Fruit fly (Drosophila melanogaster) whole organism, prepupa: Measurements from ENCODE around the gene Pdp1.

Source experiments
- Blimp-1 ChIP-seq: fragments of 200-800 bp; sonication (Bioruptor generic); optimal IDR thresholded peaks from 3 replicates; lab custom pipeline; 2017; ENCODE audit warnings: missing biosample characterization, missing genetic modification characterization, mild to moderate bottlenecking, moderate library complexity, missing genetic modification reagents
- CG10631 ChIP-seq: fragments of 200-800 bp; sonication (Bioruptor generic); optimal IDR thresholded peaks from 2 replicates; lab custom pipeline; 2016; ENCODE audit warnings: missing biosample characterization, missing genetic modification characterization
- CG10669 ChIP-seq: fragments of 200-800 bp; sonication (Bioruptor generic); optimal IDR thresholded peaks from 3 replicates; lab custom pipeline; 2018; ENCODE audit warnings: missing biosample characterization, mild to moderate bottlenecking, missing genetic modification characterization, moderate library complexity
- CG11294 ChIP-seq: fragments of 200-800 bp; sonication (Bioruptor generic); IDR thresholded peaks from 2 replicates; pipeline ENCODE4 v1.3.6; 2022; ENCODE audit warnings: missing biosample characterization, missing genetic modification characterization
- CG11762 ChIP-seq: fragments of 200-800 bp; sonication (Bioruptor generic); optimal IDR thresholded peaks from 3 replicates; lab custom pipeline; 2016; ENCODE audit warnings: missing biosample characterization, missing genetic modification characterization; ENCODE audit not compliant: insufficient read depth
- CG15336 ChIP-seq: fragments of 200-800 bp; sonication (Bioruptor generic); IDR thresholded peaks from 2 replicates; pipeline ENCODE4 v1.3.6; 2022; ENCODE audit warnings: missing biosample characterization, missing genetic modification characterization
- CG16779 ChIP-seq: fragments of 200-800 bp; sonication (Bioruptor generic); optimal IDR thresholded peaks from 3 replicates; lab custom pipeline; 2017; ENCODE audit warnings: missing biosample characterization, mild to moderate bottlenecking, missing genetic modification characterization
- CG6163 ChIP-seq: fragments of 200-800 bp; sonication (Bioruptor generic); IDR thresholded peaks from 3 replicates; pipeline ENCODE4 v1.3.6; 2022; ENCODE audit warnings: missing biosample characterization, missing genetic modification characterization
- CG6276 ChIP-seq: fragments of 200-800 bp; sonication (Bioruptor generic); optimal IDR thresholded peaks from 2 replicates; lab custom pipeline; 2017; ENCODE audit warnings: missing biosample characterization, mild to moderate bottlenecking, missing genetic modification characterization
- CG6792 ChIP-seq: fragments of 200-800 bp; sonication (Bioruptor generic); optimal IDR thresholded peaks from 3 replicates; lab custom pipeline; 2016; ENCODE audit warnings: missing biosample characterization, missing genetic modification characterization
- CG6854 ChIP-seq: fragments of 200-800 bp; sonication (Bioruptor generic); optimal IDR thresholded peaks from 2 replicates; lab custom pipeline; 2017; ENCODE audit warnings: missing biosample characterization, mild to moderate bottlenecking, missing genetic modification characterization
- CG8119 ChIP-seq: fragments of 200-800 bp; sonication (Bioruptor generic); IDR thresholded peaks from 3 replicates; pipeline ENCODE4 v1.3.6; 2022; ENCODE audit warnings: missing biosample characterization, missing genetic modification characterization
- CG8319 ChIP-seq: fragments of 200-800 bp; sonication (Bioruptor generic); optimal IDR thresholded peaks from 3 replicates; lab custom pipeline; 2016; ENCODE audit warnings: missing biosample characterization, missing genetic modification characterization
- Eip75B ChIP-seq: fragments of 200-800 bp; sonication (Bioruptor generic); optimal IDR thresholded peaks from 3 replicates; lab custom pipeline; 2016; ENCODE audit warnings: missing biosample characterization, missing genetic modification characterization
- Eip78C ChIP-seq: fragments of 200-800 bp; sonication (Bioruptor generic); peaks from one replicate; lab custom pipeline; 2016; ENCODE audit warnings: missing biosample characterization, missing genetic modification characterization
- Eip93F ChIP-seq: fragments of 200-800 bp; sonication (Bioruptor generic); optimal IDR thresholded peaks from 2 replicates; lab custom pipeline; 2016; ENCODE audit warnings: missing biosample characterization, mild to moderate bottlenecking, missing genetic modification characterization
- Gug ChIP-seq: fragments of 200-800 bp; sonication (Bioruptor generic); IDR thresholded peaks from 2 replicates; pipeline ENCODE4 v1.3.6; 2022; ENCODE audit warnings: missing biosample characterization, missing genetic modification characterization
- Hr39 ChIP-seq: fragments of 200-800 bp; sonication (Bioruptor generic); optimal IDR thresholded peaks from 2 replicates; lab custom pipeline; 2016; ENCODE audit warnings: missing biosample characterization, missing genetic modification characterization
- Hr4 ChIP-seq: fragments of 200-800 bp; sonication (Bioruptor generic); optimal IDR thresholded peaks from 3 replicates; lab custom pipeline; 2016; ENCODE audit warnings: missing biosample characterization, missing genetic modification characterization
- Lpt ChIP-seq: fragments of 200-800 bp; sonication (Bioruptor generic); optimal IDR thresholded peaks from 3 replicates; lab custom pipeline; 2016; ENCODE audit warnings: missing biosample characterization, missing genetic modification characterization
- OdsH ChIP-seq: fragments of 200-800 bp; sonication (Bioruptor generic); optimal IDR thresholded peaks from 3 replicates; lab custom pipeline; 2016; ENCODE audit warnings: missing biosample characterization, missing genetic modification characterization
- Smox ChIP-seq: fragments of 200-800 bp; sonication (Bioruptor generic); optimal IDR thresholded peaks from 3 replicates; lab custom pipeline; 2016; ENCODE audit warnings: missing biosample characterization, missing genetic modification characterization
- Sox102F ChIP-seq: fragments of 200-800 bp; sonication (Bioruptor generic); optimal IDR thresholded peaks from 2 replicates; lab custom pipeline; 2016; ENCODE audit warnings: missing biosample characterization, mild to moderate bottlenecking, missing genetic modification characterization
- achi ChIP-seq: fragments of 200-800 bp; sonication (Bioruptor generic); optimal IDR thresholded peaks from 3 replicates; lab custom pipeline; 2016; ENCODE audit warnings: missing biosample characterization, missing genetic modification characterization
- acj6 ChIP-seq: fragments of 200-800 bp; sonication (Bioruptor generic); optimal IDR thresholded peaks from 3 replicates; lab custom pipeline; 2016; ENCODE audit warnings: missing biosample characterization, missing genetic modification characterization
- esn ChIP-seq: fragments of 200-800 bp; sonication (Bioruptor generic); optimal IDR thresholded peaks from 2 replicates; lab custom pipeline; 2016; ENCODE audit warnings: missing biosample characterization, mild to moderate bottlenecking, missing genetic modification characterization, moderate library complexity
- fd59A ChIP-seq: fragments of 200-800 bp; sonication (Bioruptor generic); optimal IDR thresholded peaks from 2 replicates; lab custom pipeline; 2017; ENCODE audit warnings: missing biosample characterization, mild to moderate bottlenecking, missing genetic modification characterization, missing genetic modification reagents
- fkh ChIP-seq: fragments of 200-800 bp; sonication (Bioruptor generic); optimal IDR thresholded peaks from 3 replicates; lab custom pipeline; 2017; ENCODE audit warnings: missing biosample characterization, mild to moderate bottlenecking, missing genetic modification characterization, moderate library complexity
- salr ChIP-seq, 2 experiments: fragments of 200-800 bp; sonication (Bioruptor generic); optimal IDR thresholded peaks; 3 replicates each; lab custom pipeline; 2016 to 2018; ENCODE audit warnings: missing biosample characterization in 2 of 2, missing genetic modification characterization in 2 of 2, mild to moderate bottlenecking in 1 of 2
- vri ChIP-seq: fragments of 200-800 bp; sonication (Bioruptor generic); optimal IDR thresholded peaks from 3 replicates; lab custom pipeline; 2016; ENCODE audit warnings: missing biosample characterization, mild to moderate bottlenecking, missing genetic modification characterization

The Pdp1 gene

DNA sequence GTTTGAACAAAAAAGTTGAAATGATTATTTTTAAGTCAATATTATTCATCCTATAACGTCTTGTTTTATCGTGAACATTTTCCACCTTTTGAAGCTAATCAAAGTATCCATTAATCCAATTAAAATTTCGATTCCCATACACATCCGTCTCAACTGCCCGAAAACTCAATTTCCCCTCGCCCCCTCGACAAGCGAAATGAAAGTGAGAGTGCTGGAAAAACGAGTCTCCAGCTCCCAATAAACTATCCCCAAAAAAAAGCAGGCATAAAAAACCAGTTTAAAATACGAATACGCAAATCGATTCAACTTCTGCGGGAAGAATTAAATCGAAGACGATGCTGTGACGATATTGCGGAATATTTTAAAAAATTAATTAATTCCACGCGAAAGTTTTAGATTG is 46.0 kb downstream of the Pdp1 start:
- peak; percentile 68 for TF ChIP-seq Blimp-1 (GFP tag; lab: Kevin White, UChicago)
- no peak for TF ChIP-seq CG11762 (GFP tag; lab: Kevin White, UChicago)

DNA sequence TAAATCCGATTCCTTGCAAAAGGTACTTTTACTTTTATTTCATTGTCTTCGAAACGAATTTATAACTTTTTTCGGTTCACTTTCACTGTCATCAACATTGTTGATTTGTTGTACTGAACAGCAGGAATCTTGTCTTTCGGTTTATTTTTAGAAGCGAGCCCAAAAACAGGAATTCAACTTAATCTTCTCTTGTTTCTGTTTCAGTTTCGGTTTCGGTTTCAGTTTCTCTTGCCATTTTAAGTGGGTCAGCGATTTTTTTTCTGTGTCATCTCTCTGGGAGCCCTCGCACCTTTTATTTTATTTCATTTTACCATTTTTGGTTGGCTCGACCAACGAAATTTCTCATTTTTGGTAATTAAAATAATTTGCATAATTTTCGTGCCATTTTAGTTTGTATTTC is 46.9 kb downstream of the Pdp1 start:
- no peak for TF ChIP-seq CG6792 (GFP tag; lab: Kevin White, UChicago)
- TF ChIP-seq Gug (GFP tag; lab: Robert Waterston, UW): no peak
- peak; percentile 91 for TF ChIP-seq Blimp-1 (GFP tag; lab: Kevin White, UChicago)
- TF ChIP-seq esn (GFP tag; lab: Kevin White, UChicago): no peak
- no peak for TF ChIP-seq fd59A (GFP tag; lab: Kevin White, UChicago)
- no peak for TF ChIP-seq vri (GFP tag; lab: Kevin White, UChicago)
- TF ChIP-seq Hr39 (GFP tag; lab: Kevin White, UChicago): no peak
- TF ChIP-seq acj6 (GFP tag; lab: Kevin White, UChicago): no peak
- TF ChIP-seq CG8319 (GFP tag; lab: Kevin White, UChicago): no peak
- TF ChIP-seq, all 60 proteins: peak for 1

DNA sequence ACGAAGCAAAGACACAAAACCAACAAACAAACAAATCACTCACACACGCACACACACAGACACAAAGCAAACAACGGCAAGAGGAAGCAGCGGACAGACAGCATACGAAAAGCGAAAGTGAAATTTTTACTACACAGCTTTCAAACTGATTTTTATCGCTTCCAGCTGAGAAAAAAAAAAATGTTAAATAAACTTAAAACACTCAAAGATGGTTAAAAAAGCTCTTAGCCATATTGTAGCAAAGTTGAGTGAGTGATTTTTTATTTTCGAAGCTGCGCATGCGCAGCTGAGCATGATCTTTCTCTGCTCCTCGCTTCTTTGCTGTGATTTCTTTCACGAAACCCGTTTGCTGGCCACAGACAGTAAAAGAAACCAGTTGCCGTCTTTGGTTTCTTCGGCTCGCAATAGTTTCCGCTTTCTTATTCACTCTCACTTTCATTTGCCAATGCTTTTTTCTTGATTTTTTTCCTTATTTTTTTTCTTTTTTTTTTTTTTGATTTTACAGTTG is 48.6 kb downstream of the Pdp1 start:
- TF ChIP-seq Eip78C (GFP tag; lab: Kevin White, UChicago): peak; percentile 51
- TF ChIP-seq Sox102F (GFP tag; lab: Kevin White, UChicago): no peak
- peak in 1 of 2 experiments; percentile 12 for TF ChIP-seq salr (GFP tag; optimal IDR thresholded peaks at IDR 0.05; lab: Kevin White, UChicago)
- TF ChIP-seq Blimp-1 (GFP tag; lab: Kevin White, UChicago): peak; percentile 94
- TF ChIP-seq CG11294 (GFP tag; lab: Robert Waterston, UW): no peak
- TF ChIP-seq fkh (GFP tag; lab: Kevin White, UChicago): peak; percentile 33
- peak; percentile 78 for TF ChIP-seq CG8119 (GFP tag; lab: Robert Waterston, UW)
- peak; percentile 48 for TF ChIP-seq Lpt (GFP tag; lab: Kevin White, UChicago)
- no peak for TF ChIP-seq Smox
- TF ChIP-seq CG15336: peak; percentile 54
- TF ChIP-seq Eip93F (GFP tag; lab: Kevin White, UChicago): no peak
- TF ChIP-seq CG6276 (GFP tag; lab: Kevin White, UChicago): peak; percentile 43
- TF ChIP-seq OdsH (GFP tag; lab: Kevin White, UChicago): no peak
- TF ChIP-seq CG6854 (GFP tag; lab: Kevin White, UChicago): peak; percentile 18

DNA sequence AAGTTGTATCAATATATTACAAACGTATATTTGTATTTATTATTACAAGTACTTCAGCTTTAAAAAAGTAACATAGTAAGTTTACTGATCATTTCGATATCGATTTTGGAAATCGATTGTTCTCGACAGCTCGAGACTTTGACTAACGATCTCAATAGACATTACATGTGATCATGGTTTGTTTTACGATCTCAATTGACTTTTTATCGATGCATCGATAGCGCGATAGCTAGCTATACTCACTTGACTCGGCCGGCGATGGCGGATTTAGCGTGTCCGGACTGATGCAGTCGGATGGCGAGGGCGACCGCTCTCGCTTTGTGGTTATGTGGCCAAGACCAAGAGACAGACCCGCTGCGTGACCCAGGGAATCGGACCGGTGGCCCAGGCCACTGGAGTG is 50.0 kb downstream of the Pdp1 start:
- TF ChIP-seq CG11762 (GFP tag; lab: Kevin White, UChicago): no peak
- no peak for TF ChIP-seq Sox102F (GFP tag; lab: Kevin White, UChicago)
- TF ChIP-seq fkh (GFP tag; lab: Kevin White, UChicago): no peak
- TF ChIP-seq CG6854 (GFP tag; lab: Kevin White, UChicago): no peak

dm6 chr3L:7815956-7816355 is 51.2 kb downstream of the Pdp1 start:
- TF ChIP-seq Hr4 (no peak), Eip78C (GFP tag; lab: Kevin White, UChicago) (peak; percentile 35), CG10631 (GFP tag; lab: Kevin White, UChicago) (no peak), CG16779 (no peak)
- TF ChIP-seq, all 60 proteins: peak for 1

DNA sequence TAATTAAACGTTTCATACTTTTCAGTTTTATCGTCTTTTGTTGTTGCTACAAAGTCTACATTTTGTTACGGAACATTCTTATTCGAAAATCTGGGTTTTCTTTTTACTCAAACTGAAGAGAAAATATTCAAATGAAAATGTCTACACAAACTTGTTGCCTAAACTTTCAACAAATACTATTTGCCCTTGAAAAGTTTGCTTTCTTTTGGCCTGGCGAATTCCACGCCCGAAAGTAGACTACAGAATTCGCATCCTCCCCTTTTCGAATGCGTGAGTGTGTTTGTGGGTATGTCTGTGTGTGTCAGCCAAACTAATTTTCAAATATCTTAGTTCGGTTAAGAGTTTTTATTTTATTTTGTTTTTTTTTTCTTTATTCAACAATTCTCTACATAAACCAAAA is 53.7 kb downstream of the Pdp1 start:
- no peak for TF ChIP-seq Blimp-1 (GFP tag; lab: Kevin White, UChicago)
- TF ChIP-seq CG10669 (GFP tag; lab: Kevin White, UChicago): no peak
- no peak for TF ChIP-seq Hr4
- TF ChIP-seq CG6854 (GFP tag; lab: Kevin White, UChicago): no peak
- TF ChIP-seq Lpt (GFP tag; lab: Kevin White, UChicago): no peak

DNA sequence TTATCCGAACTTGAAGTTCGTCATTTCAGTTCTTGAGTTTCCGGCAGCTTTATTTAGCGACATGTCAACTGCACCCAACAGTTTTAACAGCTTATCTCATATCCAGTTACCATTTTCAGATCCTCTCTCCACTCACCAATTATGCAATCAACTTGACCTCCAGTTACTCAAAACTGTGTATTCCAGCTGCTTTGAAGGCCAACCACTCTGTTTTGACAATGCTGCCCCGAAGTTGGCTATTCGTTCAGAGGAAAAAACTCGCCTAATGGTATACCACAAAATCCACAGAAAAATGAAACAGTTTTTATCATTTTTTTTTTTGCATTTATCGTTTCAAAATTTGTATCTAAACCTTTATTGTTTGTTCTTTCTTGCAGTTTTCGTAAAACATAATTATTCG is 55.6 kb downstream of the Pdp1 start:
- TF ChIP-seq Eip75B (no peak), CG6163 (no peak), Smox (no peak), achi (no peak), vri (GFP tag; lab: Kevin White, UChicago) (peak; percentile 79), CG6276 (GFP tag; lab: Kevin White, UChicago) (no peak)
